Worm (Caenorhabditis elegans) whole organism, mixed stage, embryonic: ENCODE data around the gene gpa-6.

Experiments
- M03D4.4 ChIP-seq: sonication (generic microtip); optimal IDR thresholded peaks from 2 replicates; lab custom pipeline; 2017; ENCODE audit warnings: mild to moderate bottlenecking, missing genetic modification characterization, missing compliant biosample characterization
- bed-3 ChIP-seq: fragments of 200-800 bp; sonication (Bioruptor generic); optimal IDR thresholded peaks from 3 replicates; lab custom pipeline; 2018; ENCODE audit warnings: mild to moderate bottlenecking, missing genetic modification characterization, moderate library complexity, missing compliant biosample characterization
- ceh-39 ChIP-seq: fragments of 150-350 bp; optimal IDR thresholded peaks from 2 replicates; lab custom pipeline; 2014; ENCODE audit warnings: missing biosample characterization, missing genetic modification characterization
- ceh-43 ChIP-seq: fragments of 200-800 bp; sonication (Bioruptor generic); optimal IDR thresholded peaks from 2 replicates; lab custom pipeline; 2018; ENCODE audit warnings: mild to moderate bottlenecking, missing genetic modification characterization, moderate library complexity, missing compliant biosample characterization
- ceh-83 ChIP-seq: fragments of 200-800 bp; sonication (Bioruptor generic); optimal IDR thresholded peaks from 2 replicates; lab custom pipeline; 2018; ENCODE audit warnings: mild to moderate bottlenecking, missing genetic modification characterization, missing compliant biosample characterization
- ces-1 ChIP-seq: fragments of 150-350 bp; optimal IDR thresholded peaks from 2 replicates; lab custom pipeline; 2014; ENCODE audit warnings: missing biosample characterization, missing genetic modification reagents, missing genetic modification characterization
- cnd-1 ChIP-seq: fragments of 200-800 bp; sonication (Bioruptor generic); optimal IDR thresholded peaks from 2 replicates; lab custom pipeline; 2018; ENCODE audit warnings: mild to moderate bottlenecking, missing genetic modification characterization, missing compliant biosample characterization
- drap-1 ChIP-seq: fragments of 200-800 bp; sonication (Bioruptor generic); optimal IDR thresholded peaks from 3 replicates; lab custom pipeline; 2018; ENCODE audit warnings: mild to moderate bottlenecking, missing genetic modification characterization, missing compliant biosample characterization
- elt-1 ChIP-seq: sonication (generic microtip); optimal IDR thresholded peaks from 2 replicates; lab custom pipeline; 2017; ENCODE audit warnings: missing genetic modification characterization, mild to moderate bottlenecking, missing compliant biosample characterization, antibody characterized with exemption, moderate library complexity, borderline replicate concordance; ENCODE audit not compliant: insufficient read depth
- flh-1 ChIP-seq: fragments of 200-800 bp; sonication (Bioruptor generic); optimal IDR thresholded peaks from 2 replicates; lab custom pipeline; 2018; ENCODE audit warnings: mild to moderate bottlenecking, missing genetic modification characterization, moderate library complexity, missing compliant biosample characterization
- ham-2 ChIP-seq: fragments of 200-800 bp; sonication (Bioruptor generic); optimal IDR thresholded peaks from 2 replicates; lab custom pipeline; 2018; ENCODE audit warnings: mild to moderate bottlenecking, missing genetic modification characterization, missing compliant biosample characterization
- hlh-1 ChIP-seq: fragments of 150-350 bp; optimal IDR thresholded peaks from 2 replicates; lab custom pipeline; 2014; ENCODE audit warnings: missing biosample characterization, missing genetic modification reagents, missing genetic modification characterization
- lin-32 ChIP-seq: fragments of 200-800 bp; sonication (Bioruptor generic); optimal IDR thresholded peaks from 2 replicates; lab custom pipeline; 2018; ENCODE audit warnings: mild to moderate bottlenecking, missing genetic modification characterization, missing compliant biosample characterization
- lsy-2 ChIP-seq: fragments of 150-350 bp; optimal IDR thresholded peaks from 2 replicates; lab custom pipeline; 2014; ENCODE audit warnings: missing biosample characterization, missing genetic modification characterization
- mab-5 ChIP-seq: fragments of 150-350 bp; optimal IDR thresholded peaks from 2 replicates; lab custom pipeline; 2014; ENCODE audit warnings: missing biosample characterization, missing genetic modification characterization
- mep-1 ChIP-seq: fragments of 150-350 bp; optimal IDR thresholded peaks from 2 replicates; lab custom pipeline; 2017; ENCODE audit warnings: missing biosample characterization, missing genetic modification reagents, missing genetic modification characterization, inconsistent platforms
- mls-2 ChIP-seq: sonication (generic microtip); optimal IDR thresholded peaks from 2 replicates; lab custom pipeline; 2016; ENCODE audit warnings: mild to moderate bottlenecking, missing genetic modification characterization, moderate library complexity, missing compliant biosample characterization
- nhr-2 ChIP-seq: fragments of 150-350 bp; optimal IDR thresholded peaks from 2 replicates; lab custom pipeline; 2014; ENCODE audit warnings: missing biosample characterization, missing genetic modification characterization
- nhr-237 ChIP-seq: fragments of 150-350 bp; optimal IDR thresholded peaks from 2 replicates; lab custom pipeline; 2014; ENCODE audit warnings: missing biosample characterization, missing genetic modification characterization
- sem-2 ChIP-seq: fragments of 200-800 bp; sonication (Bioruptor generic); optimal IDR thresholded peaks from 2 replicates; lab custom pipeline; 2018; ENCODE audit warnings: mild to moderate bottlenecking, missing genetic modification characterization, missing compliant biosample characterization
- snpc-4 ChIP-seq: fragments of 150-350 bp; optimal IDR thresholded peaks from 2 replicates; lab custom pipeline; 2014; ENCODE audit warnings: missing biosample characterization, missing genetic modification characterization
- sptf-1 ChIP-seq: sonication (generic microtip); optimal IDR thresholded peaks from 2 replicates; lab custom pipeline; 2017; ENCODE audit warnings: mild to moderate bottlenecking, missing genetic modification characterization, moderate library complexity, missing compliant biosample characterization
- tbx-8 ChIP-seq: fragments of 200-800 bp; sonication (Bioruptor generic); optimal IDR thresholded peaks from 2 replicates; lab custom pipeline; 2018; ENCODE audit warnings: mild to moderate bottlenecking, missing genetic modification characterization, moderate library complexity, missing compliant biosample characterization
- unc-120 ChIP-seq: sonication (generic microtip); optimal IDR thresholded peaks from 2 replicates; lab custom pipeline; 2017; ENCODE audit warnings: missing genetic modification characterization, missing compliant biosample characterization; ENCODE audit not compliant: poor library complexity, severe bottlenecking
- unc-39 ChIP-seq: fragments of 150-350 bp; optimal IDR thresholded peaks from 2 replicates; lab custom pipeline; 2014; ENCODE audit warnings: missing biosample characterization, missing genetic modification characterization
- unc-62 ChIP-seq: fragments of 150-350 bp; optimal IDR thresholded peaks from 2 replicates; lab custom pipeline; 2014; ENCODE audit warnings: missing biosample characterization, missing genetic modification reagents, missing genetic modification characterization
- ztf-11 ChIP-seq: fragments of 150-350 bp; optimal IDR thresholded peaks from 2 replicates; lab custom pipeline; 2014; ENCODE audit warnings: missing biosample characterization, missing genetic modification characterization

gpa-6 gene

ce11 chrX:13201401-13201800 lies 10.4 kb downstream of the gpa-6 start, which contains the start of gene unc-9:
unc-9 (plus strand) TSS chrX:13201770.
- no peak for TF ChIP-seq drap-1 (GFP tag; lab: Kevin White, UChicago)
- no peak for TF ChIP-seq ham-2 (GFP tag; lab: Kevin White, UChicago)
- TF ChIP-seq ces-1 (GFP tag; lab: Kevin White, UChicago): peak; percentile 58
- no peak for TF ChIP-seq ztf-11

DNA sequence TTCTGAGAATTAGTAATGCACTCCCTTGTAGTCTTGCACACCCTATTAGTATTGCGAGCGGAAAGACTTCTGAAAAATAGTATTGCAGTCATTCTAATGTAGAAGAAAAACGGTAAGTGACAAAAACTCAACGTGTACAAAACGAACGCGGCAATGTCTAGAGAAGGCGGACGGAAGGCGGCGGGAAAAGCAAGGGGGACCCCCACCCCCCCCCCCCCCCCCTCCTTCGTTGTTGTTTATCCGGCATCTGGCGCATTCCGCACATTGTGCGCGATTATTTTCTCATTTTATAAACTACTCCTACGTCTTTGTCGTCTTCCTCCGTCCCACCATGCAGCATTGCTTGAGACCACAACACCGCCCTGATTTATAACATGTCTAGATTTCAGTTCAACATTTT lies 11.3 kb downstream of the gpa-6 start:
- no peak for TF ChIP-seq drap-1 (GFP tag; lab: Kevin White, UChicago)
- no peak for TF ChIP-seq mls-2
- TF ChIP-seq flh-1: no peak
- no peak for TF ChIP-seq unc-62 (GFP tag; lab: Kevin White, UChicago)
- no peak for TF ChIP-seq nhr-2 (tag; lab: Kevin White, UChicago)
- no peak for TF ChIP-seq sem-2 (GFP tag; lab: Kevin White, UChicago)
- TF ChIP-seq unc-120 (tag; lab: Kevin White, UChicago): no peak
- no peak for TF ChIP-seq ceh-83 (GFP tag; lab: Kevin White, UChicago)
- no peak for TF ChIP-seq ces-1 (GFP tag; lab: Kevin White, UChicago)
- no peak for TF ChIP-seq sptf-1 (tag; lab: Kevin White, UChicago)

ce11 chrX:13206011-13206410 lies 15.0 kb downstream of the gpa-6 start:
- TF ChIP-seq lsy-2 (no peak), ceh-39 (no peak), lin-32 (GFP tag; lab: Kevin White, UChicago) (no peak), unc-120 (tag; lab: Kevin White, UChicago) (no peak), drap-1 (GFP tag; lab: Kevin White, UChicago) (no peak)

DNA sequence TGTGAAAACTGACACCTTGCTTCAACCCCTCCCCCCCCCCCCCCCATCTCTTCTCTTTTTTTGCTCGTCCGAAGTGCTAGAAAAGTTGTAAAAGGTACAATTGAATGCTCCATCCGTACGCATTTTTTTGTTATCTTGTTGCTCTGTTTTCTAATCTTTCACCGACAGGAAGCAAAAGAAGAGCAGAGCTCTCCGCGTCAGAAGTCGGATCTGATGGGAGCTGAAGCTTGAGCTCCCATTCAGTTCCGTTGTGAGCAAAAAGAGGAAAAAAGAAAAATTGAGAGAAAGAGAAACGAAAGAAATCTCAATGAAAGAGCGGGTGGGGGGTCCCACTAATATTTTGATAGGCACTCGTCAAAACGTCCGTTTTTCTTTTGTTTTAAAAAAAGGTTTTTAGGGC lies 15.9 kb downstream of the gpa-6 start:
- peak; percentile 24 for TF ChIP-seq unc-120 (tag; lab: Kevin White, UChicago)
- no peak for TF ChIP-seq mep-1 (tag; lab: Kevin White, UChicago)

DNA sequence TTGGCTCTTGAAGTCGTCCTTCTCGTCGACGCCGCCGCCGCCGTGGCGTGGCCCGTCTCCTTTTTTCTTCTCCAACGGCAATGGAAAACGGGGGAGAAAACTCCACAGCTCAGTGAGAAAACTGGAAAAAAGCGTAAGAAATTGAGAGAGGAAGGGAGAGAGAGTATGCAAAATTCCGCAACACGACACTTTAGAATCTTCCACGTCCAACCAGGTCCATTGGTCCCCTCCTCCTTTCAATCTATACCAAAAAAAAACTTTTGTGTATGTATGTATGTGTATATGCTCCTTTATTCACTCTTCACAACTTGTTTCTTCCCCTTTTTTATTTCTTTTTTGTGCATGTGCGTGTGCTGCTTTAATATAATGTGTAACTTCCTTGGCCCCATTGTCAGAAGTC lies 18.0 kb downstream of the gpa-6 start:
- TF ChIP-seq snpc-4 (tag; lab: Kevin White, UChicago): no peak
- no peak for TF ChIP-seq mab-5 (tag; lab: Kevin White, UChicago)
- no peak for TF ChIP-seq hlh-1 (tag; lab: Kevin White, UChicago)
- TF ChIP-seq unc-39 (tag; lab: Kevin White, UChicago): no peak
- TF ChIP-seq ceh-43: no peak
- TF ChIP-seq tbx-8 (GFP tag; lab: Kevin White, UChicago): no peak
- TF ChIP-seq unc-120 (tag; lab: Kevin White, UChicago): no peak
- no peak for TF ChIP-seq elt-1 (tag; lab: Kevin White, UChicago)
- no peak for TF ChIP-seq nhr-237 (tag; lab: Kevin White, UChicago)
- TF ChIP-seq cnd-1 (tag; lab: Kevin White, UChicago): no peak
- TF ChIP-seq ham-2 (GFP tag; lab: Kevin White, UChicago): no peak
- no peak for TF ChIP-seq M03D4.4 (tag; lab: Kevin White, UChicago)
- TF ChIP-seq unc-62 (GFP tag; lab: Kevin White, UChicago): no peak
- TF ChIP-seq bed-3 (GFP tag; lab: Kevin White, UChicago): no peak
- TF ChIP-seq lsy-2: no peak

DNA sequence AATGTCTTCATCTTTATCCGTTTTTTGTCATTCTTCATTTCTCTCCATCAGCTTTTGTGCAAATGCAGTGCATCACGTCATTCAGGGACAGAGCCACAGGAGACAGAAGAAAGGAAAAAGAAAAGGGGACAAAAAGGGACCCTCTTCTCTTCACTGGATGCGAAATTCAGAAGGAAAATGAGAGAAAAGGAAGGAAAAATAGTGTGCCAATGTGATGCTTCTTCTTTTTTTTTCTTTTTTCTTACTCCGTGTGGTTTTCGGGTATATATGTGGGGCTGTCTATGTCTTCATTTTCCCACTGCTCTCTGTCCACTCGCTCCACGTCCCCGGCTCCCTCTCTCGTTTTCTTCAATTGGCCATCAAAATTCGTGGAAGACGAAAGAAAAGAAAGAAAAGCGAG lies 19.5 kb downstream of the gpa-6 start:
- peak; percentile 16 for TF ChIP-seq unc-120 (tag; lab: Kevin White, UChicago)
- no peak for TF ChIP-seq nhr-2 (tag; lab: Kevin White, UChicago)
- no peak for TF ChIP-seq snpc-4 (tag; lab: Kevin White, UChicago)
- TF ChIP-seq ces-1 (GFP tag; lab: Kevin White, UChicago): peak; percentile 40
- TF ChIP-seq lin-32 (GFP tag; lab: Kevin White, UChicago): no peak
- TF ChIP-seq mep-1 (tag; lab: Kevin White, UChicago): no peak
- TF ChIP-seq cnd-1 (tag; lab: Kevin White, UChicago): no peak
